Fruit fly (Drosophila melanogaster) whole organism, embryonic: ENCODE results near the gene CG16965.

Experiments
- CG10267 ChIP-seq: fragments of 200-800 bp; sonication (Bioruptor generic); optimal IDR thresholded peaks from 2 replicates; lab custom pipeline; 2018; ENCODE audit warnings: missing biosample characterization, mild to moderate bottlenecking, missing genetic modification characterization, moderate library complexity
- CG15601 ChIP-seq: fragments of 200-800 bp; sonication (Bioruptor generic); optimal IDR thresholded peaks from 3 replicates; lab custom pipeline; 2019; ENCODE audit warnings: missing biosample characterization, mild to moderate bottlenecking, missing genetic modification characterization, moderate library complexity
- CG18476 ChIP-seq: fragments of 200-800 bp; sonication (Bioruptor generic); optimal IDR thresholded peaks from 2 replicates; lab custom pipeline; 2016; ENCODE audit warnings: missing biosample characterization, mild to moderate bottlenecking, missing genetic modification characterization
- CG31365 ChIP-seq: fragments of 200-800 bp; sonication (Bioruptor generic); optimal IDR thresholded peaks from 2 replicates; lab custom pipeline; 2018; ENCODE audit warnings: missing biosample characterization, mild to moderate bottlenecking, missing genetic modification characterization
- CG4707 ChIP-seq: fragments of 200-800 bp; sonication (Bioruptor generic); optimal IDR thresholded peaks from 2 replicates; lab custom pipeline; 2018; ENCODE audit warnings: missing biosample characterization, mild to moderate bottlenecking, missing genetic modification characterization, moderate library complexity
- Dll ChIP-seq: fragments of 200-800 bp; sonication (Bioruptor generic); IDR thresholded peaks from 4 replicates; pipeline ENCODE4 v1.3.6; 2022; ENCODE audit warnings: missing biosample characterization, missing genetic modification characterization; ENCODE audit not compliant: partially characterized antibody
- NK7.1 ChIP-seq: fragments of 200-800 bp; sonication (Bioruptor generic); optimal IDR thresholded peaks from 3 replicates; lab custom pipeline; 2016; ENCODE audit warnings: missing biosample characterization, missing genetic modification characterization
- az2 ChIP-seq: fragments of 200-800 bp; sonication (Bioruptor generic); optimal IDR thresholded peaks from 3 replicates; lab custom pipeline; 2016; ENCODE audit warnings: missing biosample characterization, missing genetic modification characterization
- gce ChIP-seq: fragments of 200-800 bp; sonication (Bioruptor generic); IDR thresholded peaks from 3 replicates; pipeline ENCODE4 v1.3.6; 2022; ENCODE audit warnings: missing biosample characterization, missing genetic modification characterization
- peb ChIP-seq: fragments of 200-800 bp; sonication (Bioruptor generic); IDR thresholded peaks from 2 replicates; pipeline ENCODE4 v1.3.6; 2022; ENCODE audit warnings: missing biosample characterization, missing genetic modification characterization
- pita ChIP-seq: fragments of 200-800 bp; sonication (Bioruptor generic); optimal IDR thresholded peaks from 2 replicates; lab custom pipeline; 2017; ENCODE audit warnings: missing biosample characterization, mild to moderate bottlenecking, missing genetic modification characterization
- stwl ChIP-seq: fragments of 200-800 bp; sonication (Bioruptor generic); optimal IDR thresholded peaks from 3 replicates; lab custom pipeline; 2018; ENCODE audit warnings: missing biosample characterization, mild to moderate bottlenecking, missing genetic modification characterization, moderate library complexity
- usp ChIP-seq: fragments of >200 bp; optimal IDR thresholded peaks from 2 replicates; lab custom pipeline; 2017; ENCODE audit warnings: missing biosample characterization, missing genetic modification characterization

DNA sequence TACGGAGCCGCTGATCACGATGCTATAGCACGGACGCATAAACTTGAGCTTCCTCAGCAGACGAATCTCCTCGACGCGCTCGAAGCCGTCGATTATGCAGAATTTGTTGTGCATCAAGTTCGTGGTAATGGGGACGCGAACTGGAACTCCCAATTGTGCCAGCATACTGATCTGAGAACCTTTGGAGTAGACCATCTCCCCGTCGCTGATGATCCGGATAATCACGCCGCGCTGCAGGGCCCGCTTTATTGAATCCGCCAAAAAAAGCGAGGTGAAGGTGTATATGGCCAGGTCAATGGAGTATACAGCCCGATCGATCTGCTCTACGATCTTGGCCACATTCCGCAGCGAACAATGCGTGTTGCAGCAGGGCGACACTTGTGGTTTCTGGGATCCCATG, 7.8 kb downstream of the CG16965 start:
- TF ChIP-seq NK7.1 (no peak), usp (no peak), CG4707 (GFP tag; lab: Kevin White, UChicago) (no peak), CG18476 (GFP tag; lab: Kevin White, UChicago) (no peak), Dll (GFP tag; lab: Robert Waterston, UW) (no peak), CG10267 (tag; lab: Kevin White, UChicago) (no peak), peb (GFP tag; lab: Robert Waterston, UW) (no peak), pita (GFP tag; lab: Kevin White, UChicago) (no peak), CG15601 (tag; lab: Kevin White, UChicago) (no peak), stwl (tag; lab: Kevin White, UChicago) (no peak), az2 (GFP tag; lab: Kevin White, UChicago) (no peak), gce (GFP tag; lab: Robert Waterston, UW) (no peak), CG31365 (tag; lab: Kevin White, UChicago) (no peak)
